Fruit fly (Drosophila melanogaster): ENCODE results near the gene BBS8.

Gene BBS8

dm6 chr2L:470336-470934, 47.8 kb downstream of the BBS8 start (continued):
- TF ChIP-seq maf-S (GFP tag; optimal IDR thresholded peaks at IDR 0.05) (peak; percentile 75), CG14441 (GFP tag; IDR thresholded peaks at IDR 0.05) (peak; percentile 79), vfl (GFP tag; optimal IDR thresholded peaks at IDR 0.05) (peak; percentile 77), ase (GFP tag; IDR thresholded peaks at IDR 0.05) (peak; percentile 78), CG12769 (tag; optimal IDR thresholded peaks at IDR 0.05) (no peak), ttk (GFP tag; IDR thresholded peaks at IDR 0.05) (peak; percentile 70; the same call in 1 of the 2 replicates), Max (GFP tag; optimal IDR thresholded peaks at IDR 0.05) (peak; percentile 68), gt (GFP tag; IDR thresholded peaks at IDR 0.05) (0 out of 2 replicates have a peak, but pooled peaks have one; percentile 27), gfzf (GFP tag; optimal IDR thresholded peaks at IDR 0.05) (no peak), esg (GFP tag; conservative IDR thresholded peaks at IDR 0.05) (peak; percentile 76), dpn (GFP tag; optimal IDR thresholded peaks at IDR 0.05) (peak; percentile 80 to 82), az2 (GFP tag; optimal IDR thresholded peaks at IDR 0.05) (peak; percentile 71), Meics (GFP tag; optimal IDR thresholded peaks at IDR 0.05) (peak; percentile 80), Doc3 (GFP tag; IDR thresholded peaks at IDR 0.05; ENCODE audit: partially characterized antibody) (no peak), bowl (GFP tag; IDR thresholded peaks at IDR 0.05) (0 out of 2 replicates have a peak, but pooled peaks have one; percentile 11), ato (GFP tag; IDR thresholded peaks at IDR 0.05; ENCODE audit: partially characterized antibody) (no peak), Nf-YB (GFP tag; optimal IDR thresholded peaks at IDR 0.05) (peak; percentile 21), Sin3A (optimal IDR thresholded peaks at IDR 0.05) (no peak), Fer3 (tag; optimal IDR thresholded peaks at IDR 0.05) (peak; percentile 79), BEAF-32 (GFP tag; optimal IDR thresholded peaks at IDR 0.05) (no peak), Gug (GFP tag; IDR thresholded peaks at IDR 0.05) (peak; percentile 76), CG6175 (GFP tag; IDR thresholded peaks at IDR 0.05) (peak; percentile 45; the same call in 1 of the 3 replicates), Doc2 (GFP tag; IDR thresholded peaks at IDR 0.05) (no peak), Dip3 (GFP tag; optimal IDR thresholded peaks at IDR 0.05) (peak; percentile 92), hb (GFP tag; IDR thresholded peaks at IDR 0.05; ENCODE audit: partially characterized antibody) (no peak), Atf6 (GFP tag; IDR thresholded peaks at IDR 0.05) (peak; percentile 82), CG6654 (GFP tag; optimal IDR thresholded peaks at IDR 0.05) (peak; percentile 56), prd (optimal IDR thresholded peaks at IDR 0.05) (no peak), prd (GFP tag; IDR thresholded peaks at IDR 0.05) (peak; percentile 85), vnd (GFP tag; IDR thresholded peaks at IDR 0.05; ENCODE audit: partially characterized antibody) (no peak), seq (GFP tag; IDR thresholded peaks at IDR 0.05) (peak; percentile 79), CG9215 (GFP tag; IDR thresholded peaks at IDR 0.05) (peak; percentile 69), CG6854 (GFP tag; optimal IDR thresholded peaks at IDR 0.05) (peak; percentile 68), fd64A (GFP tag; optimal IDR thresholded peaks at IDR 0.05) (no peak), CG6813 (GFP tag; optimal IDR thresholded peaks at IDR 0.05) (peak; percentile 78), Aef1 (GFP tag; IDR thresholded peaks at IDR 0.05) (peak; percentile 74; the same call in 2 of the 3 replicates), exex (tag; optimal IDR thresholded peaks at IDR 0.05) (peak; percentile 58), Lpt (GFP tag; optimal IDR thresholded peaks at IDR 0.05) (no peak), jumu (GFP tag; optimal IDR thresholded peaks at IDR 0.05) (peak; percentile 62), CG4424 (GFP tag; optimal IDR thresholded peaks at IDR 0.05) (peak; percentile 71), CG15601 (tag; optimal IDR thresholded peaks at IDR 0.05) (peak; percentile 35), her (GFP tag; optimal IDR thresholded peaks at IDR 0.05) (peak; percentile 78), CG3838 (GFP tag; optimal IDR thresholded peaks at IDR 0.05) (peak; percentile 74), CG13775 (GFP tag; optimal IDR thresholded peaks at IDR 0.05) (peak; percentile 45), CG32767 (GFP tag; IDR thresholded peaks at IDR 0.05) (peak; percentile 68; the same call in 1 of the 2 replicates), Eip74EF (GFP tag; optimal IDR thresholded peaks at IDR 0.05) (peak in 1 of 2 experiments; percentile 43), wor (GFP tag; IDR thresholded peaks at IDR 0.05) (peak; percentile 54; the same call in 1 of the 2 replicates), fru (optimal IDR thresholded peaks at IDR 0.05) (no peak), CG3065 (GFP tag; optimal IDR thresholded peaks at IDR 0.05) (peak; percentile 7), CG12236 (GFP tag; optimal IDR thresholded peaks at IDR 0.05) (peak; percentile 78), CG3995 (GFP tag; optimal IDR thresholded peaks at IDR 0.05) (peak; percentile 41)
